Worm (Caenorhabditis elegans): Measurements from ENCODE around the gene Y41C4A.8.

Y41C4A.8 gene

DNA sequence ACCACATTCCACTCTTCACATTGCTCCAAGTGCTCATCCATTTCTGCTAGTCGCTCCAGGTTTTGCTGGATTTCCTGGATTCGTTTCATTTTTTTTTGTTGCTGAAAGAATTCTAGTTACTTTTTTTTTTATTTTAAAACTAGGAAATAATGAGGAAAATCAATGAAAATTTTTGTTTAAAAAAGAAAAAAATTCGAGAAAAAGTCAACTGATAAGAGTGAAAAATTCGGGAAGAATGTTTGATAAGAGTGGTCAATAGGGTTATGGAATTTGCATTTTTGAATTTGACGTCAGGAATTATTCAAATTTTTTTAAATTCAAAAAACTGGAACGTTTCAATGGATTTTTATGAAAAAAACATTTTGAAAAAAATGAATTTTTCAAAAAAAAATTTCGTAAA is 18.0 kb upstream of the Y41C4A.8 start, which contains the start of gene Y41C4A.12:
Y41C4A.12 (minus strand) TSS at position 101 of the 400 bp plus-strand sequence.
- no peak for TF ChIP-seq dao-5 (tag; optimal IDR thresholded peaks at IDR 0.05)
- no peak for TF ChIP-seq him-1 (tag; optimal IDR thresholded peaks at IDR 0.05)
- no peak for TF ChIP-seq W03F9.2 (tag; optimal IDR thresholded peaks at IDR 0.05)

DNA sequence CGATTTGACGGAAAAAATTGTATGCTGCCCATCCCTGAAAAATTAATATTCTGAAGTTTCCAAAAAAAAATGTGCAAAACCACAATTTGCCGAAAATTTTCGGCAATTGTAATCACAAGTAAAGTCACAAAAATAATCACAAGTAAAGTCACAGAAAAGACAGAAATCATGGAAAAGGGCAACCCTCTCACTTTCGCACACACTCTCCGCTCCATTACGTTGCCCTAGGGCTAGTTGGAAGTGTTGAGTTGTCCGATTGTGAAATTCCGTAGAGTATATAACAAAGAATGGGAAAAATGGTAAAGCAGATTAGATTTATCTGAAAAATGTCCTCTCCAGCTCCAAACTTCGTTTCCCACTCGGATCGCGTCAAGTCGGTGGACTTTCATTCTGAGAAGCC is 12.8 kb upstream of the Y41C4A.8 start, which contains the start of gene Y41C4A.32:
Y41C4A.32 (plus strand) TSS at position 302 of the 400 bp plus-strand sequence.
- TF ChIP-seq W03F9.2 (tag; optimal IDR thresholded peaks at IDR 0.05), result no peak
- TF ChIP-seq dao-5 (tag; optimal IDR thresholded peaks at IDR 0.05), result no peak
- no peak for TF ChIP-seq him-1 (tag; optimal IDR thresholded peaks at IDR 0.05)

DNA sequence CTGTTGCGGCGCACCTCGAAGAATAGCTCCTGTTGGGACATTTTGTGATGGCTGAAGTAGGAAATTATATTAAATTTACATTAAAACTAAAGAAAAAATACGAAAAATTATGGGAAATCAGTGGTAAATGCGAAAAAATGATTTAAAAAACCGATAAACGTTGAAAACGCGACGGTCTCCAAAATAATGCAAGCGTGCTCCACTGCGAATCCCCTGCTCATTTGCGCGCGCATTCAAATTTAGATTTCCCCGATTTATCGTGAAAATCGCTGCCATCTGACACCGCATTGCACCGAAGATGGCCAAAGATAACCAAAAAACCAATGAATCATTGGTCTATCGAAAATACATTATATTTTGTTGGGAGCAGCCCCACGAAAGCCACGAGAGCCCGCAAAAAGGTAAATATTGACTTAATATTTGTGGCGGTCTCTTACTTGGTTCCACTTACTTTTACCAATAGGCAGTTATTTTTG is 10.8 kb upstream of the Y41C4A.8 start, which contains the start of the genes elb-1 and Y41C4A.11:
elb-1 (minus strand) TSS at position 51 of the 476 bp plus-strand sequence.
Y41C4A.11 (plus strand) TSS at position 461 of the 476 bp plus-strand sequence.
- TF ChIP-seq dao-5 (tag; optimal IDR thresholded peaks at IDR 0.05), result no peak
- TF ChIP-seq W03F9.2 (tag; optimal IDR thresholded peaks at IDR 0.05), result no peak
- no peak for TF ChIP-seq him-1 (tag; optimal IDR thresholded peaks at IDR 0.05)

DNA sequence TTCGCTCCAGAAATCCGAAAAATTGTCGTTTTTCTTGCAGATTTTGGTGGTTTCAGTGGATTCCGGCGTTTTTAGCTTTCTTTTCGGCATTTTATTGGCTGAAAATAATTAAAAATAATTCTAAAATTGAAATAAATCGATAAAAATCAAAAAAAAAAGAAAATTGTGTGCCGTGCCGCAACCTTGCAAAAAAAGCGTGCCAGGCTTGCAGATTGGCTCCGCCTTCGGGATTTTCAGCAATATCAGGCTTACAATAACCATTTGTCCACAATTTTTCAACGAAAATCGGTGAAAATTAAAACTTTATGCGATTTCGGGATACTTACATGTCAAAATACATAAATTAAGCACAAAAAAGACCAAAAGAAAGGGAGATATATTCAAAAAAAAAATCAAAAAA is 9.9 kb upstream of the Y41C4A.8 start, which contains the start of gene Y41C4A.9:
Y41C4A.9 (minus strand) TSS at position 98 of the 400 bp plus-strand sequence.
- TF ChIP-seq W03F9.2 (tag; optimal IDR thresholded peaks at IDR 0.05), result no peak
- TF ChIP-seq dao-5 (tag; optimal IDR thresholded peaks at IDR 0.05), result no peak
- TF ChIP-seq him-1 (tag; optimal IDR thresholded peaks at IDR 0.05), result no peak

DNA sequence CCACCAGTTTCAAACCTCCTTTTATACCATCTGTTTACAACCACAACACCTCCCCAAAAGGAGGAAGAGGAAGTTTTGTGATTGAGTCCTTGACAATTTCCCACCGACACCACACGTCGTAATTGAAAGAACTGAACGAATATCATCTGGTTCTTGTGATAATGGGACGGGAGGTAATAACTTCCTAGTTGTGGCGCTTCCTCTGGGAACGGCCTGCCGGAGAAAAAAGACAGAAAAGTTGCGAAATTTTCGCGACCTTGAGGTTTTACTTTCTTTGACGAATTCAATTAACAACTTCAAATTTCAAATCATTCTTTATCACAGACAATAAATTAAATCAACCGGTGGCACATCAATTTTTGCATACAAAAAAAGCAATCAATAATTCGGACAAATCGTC is 2.0 kb downstream of the Y41C4A.8 start, which contains the start of gene col-96:
col-96 (minus strand) TSS at position 101 of the 400 bp plus-strand sequence.
- TF ChIP-seq him-1 (tag; optimal IDR thresholded peaks at IDR 0.05) (no peak), dao-5 (tag; optimal IDR thresholded peaks at IDR 0.05) (no peak), W03F9.2 (tag; optimal IDR thresholded peaks at IDR 0.05) (no peak)

DNA sequence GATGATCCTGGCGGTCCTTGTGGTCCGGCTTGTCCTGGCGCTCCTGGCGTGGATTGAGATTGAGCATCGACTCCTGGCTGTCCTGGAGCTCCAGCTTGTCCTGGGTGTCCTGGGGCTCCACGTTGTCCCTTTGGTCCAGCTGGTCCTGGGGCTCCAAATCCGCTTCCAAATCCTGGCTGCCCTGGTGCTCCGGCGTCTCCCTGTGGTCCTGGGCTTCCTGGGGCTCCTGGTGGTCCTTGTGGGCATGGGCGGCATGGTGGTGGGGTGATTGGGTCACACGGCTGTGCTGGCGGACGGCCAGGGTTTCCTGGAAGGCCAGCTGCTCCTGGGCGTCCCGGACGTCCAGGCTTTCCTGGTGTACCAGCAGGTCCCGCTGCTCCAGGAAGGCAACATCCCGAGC is 2.7 kb downstream of the Y41C4A.8 start:
- TF ChIP-seq him-1 (tag; optimal IDR thresholded peaks at IDR 0.05) (no peak), W03F9.2 (tag; optimal IDR thresholded peaks at IDR 0.05) (no peak), dao-5 (tag; optimal IDR thresholded peaks at IDR 0.05) (no peak)

DNA sequence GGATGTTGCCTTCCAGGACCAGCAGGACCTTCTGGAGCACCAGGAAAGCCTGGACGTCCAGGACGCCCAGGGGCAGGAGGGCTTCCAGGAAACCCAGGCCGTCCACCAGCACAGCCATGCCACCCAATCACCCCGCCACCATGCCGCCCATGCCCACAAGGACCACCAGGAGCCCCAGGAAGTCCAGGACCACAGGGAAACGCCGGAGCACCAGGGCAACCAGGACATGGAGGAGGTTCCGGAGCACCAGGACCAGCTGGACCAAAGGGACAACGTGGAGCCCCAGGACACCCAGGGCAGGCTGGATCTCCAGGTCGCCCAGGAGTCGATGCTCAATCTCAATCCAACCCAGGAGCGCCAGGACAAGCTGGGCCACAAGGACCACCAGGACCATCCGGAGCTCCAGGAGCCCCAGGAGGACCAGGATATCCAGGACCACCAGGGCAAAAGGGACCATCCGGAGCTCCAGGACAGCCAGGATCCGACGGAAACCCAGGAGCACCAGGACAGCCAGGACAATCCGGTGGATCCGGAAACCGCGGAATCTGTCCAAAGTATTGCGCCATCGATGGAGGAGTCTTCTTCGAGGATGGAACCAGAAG is 4.1 kb downstream of the Y41C4A.8 start:
- TF ChIP-seq him-1 (tag; optimal IDR thresholded peaks at IDR 0.05) (no peak), W03F9.2 (tag; optimal IDR thresholded peaks at IDR 0.05) (no peak), dao-5 (tag; optimal IDR thresholded peaks at IDR 0.05) (no peak)

DNA sequence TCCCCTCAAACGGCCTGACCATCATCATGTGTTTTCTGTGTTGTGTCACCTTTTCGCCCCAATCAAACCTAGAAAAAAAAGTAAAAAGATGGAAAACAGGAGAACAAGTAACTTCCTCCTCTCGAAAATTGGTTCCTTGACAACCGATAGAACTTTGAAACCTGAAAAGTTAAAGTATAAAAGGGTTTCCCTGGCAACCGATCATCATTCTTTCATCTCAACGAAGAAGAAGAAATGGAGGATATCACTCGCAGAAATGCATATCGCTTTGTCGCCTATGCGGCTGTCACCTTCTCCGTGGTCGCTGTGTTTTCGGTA is 4.9 kb downstream of the Y41C4A.8 start, which contains the start of gene col-95:
col-95 (plus strand) TSS at position 219 of the 318 bp plus-strand sequence.
- TF ChIP-seq him-1 (tag; optimal IDR thresholded peaks at IDR 0.05) (no peak), W03F9.2 (tag; optimal IDR thresholded peaks at IDR 0.05) (no peak), dao-5 (tag; optimal IDR thresholded peaks at IDR 0.05) (no peak)

DNA sequence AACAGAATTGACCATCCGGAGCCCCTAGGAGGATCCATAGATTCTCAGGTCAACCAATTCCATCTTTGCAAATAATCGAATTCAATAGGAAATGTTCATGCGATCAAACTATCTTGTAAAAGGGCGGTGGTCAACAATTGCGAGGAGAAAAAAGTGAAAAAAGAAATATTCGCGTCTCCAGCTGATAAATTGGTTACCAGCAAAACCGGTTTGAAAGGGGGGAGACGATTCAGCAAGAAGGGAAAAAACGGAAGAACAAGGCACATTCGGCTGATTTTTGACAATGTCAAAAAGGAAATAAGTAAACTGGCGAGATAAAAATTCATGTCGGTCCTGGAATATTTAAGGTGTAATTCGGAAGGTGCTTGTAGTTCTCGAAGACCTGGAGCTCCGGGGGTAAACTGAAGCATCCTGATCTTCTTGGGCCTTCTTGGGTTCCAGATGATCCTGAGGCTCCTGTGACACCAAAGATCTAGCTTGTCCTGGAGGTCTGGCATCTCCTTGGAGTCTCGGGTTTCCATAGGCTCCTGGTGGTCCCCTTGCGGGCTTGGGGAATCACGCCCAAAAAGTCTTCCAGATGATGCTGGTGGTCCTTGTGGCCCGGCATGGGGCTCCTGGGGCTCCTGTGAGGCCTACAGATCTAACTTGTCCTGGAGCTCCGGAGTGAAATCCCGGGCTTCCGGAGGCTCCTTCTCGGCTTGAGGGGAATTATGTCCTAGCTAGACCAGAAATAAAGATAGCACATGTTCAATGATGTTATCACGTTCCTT is 5.4 kb downstream of the Y41C4A.8 start:
- TF ChIP-seq dao-5 (tag; optimal IDR thresholded peaks at IDR 0.05) (no peak), him-1 (tag; optimal IDR thresholded peaks at IDR 0.05) (no peak), W03F9.2 (tag; optimal IDR thresholded peaks at IDR 0.05) (no peak)

DNA sequence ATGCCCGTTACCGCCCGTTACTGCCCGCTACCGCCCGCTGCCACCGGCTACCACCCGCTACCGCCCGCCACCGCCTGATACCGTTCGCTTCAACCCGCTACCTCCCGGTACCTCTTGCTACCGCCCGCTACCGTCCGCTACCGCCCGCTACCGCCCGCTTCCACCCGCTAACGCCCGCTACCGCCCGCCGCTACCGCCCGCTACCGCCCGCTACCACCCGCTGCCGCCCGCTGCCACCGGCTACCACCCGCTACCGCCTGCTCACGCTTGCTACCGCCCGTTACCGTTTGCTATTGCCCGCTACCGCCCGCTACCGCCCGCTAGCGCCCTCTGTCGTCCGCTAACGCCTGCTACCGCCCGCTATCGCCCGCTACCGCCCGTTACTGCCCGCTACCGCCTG is 6.8 kb downstream of the Y41C4A.8 start:
- TF ChIP-seq W03F9.2 (tag; optimal IDR thresholded peaks at IDR 0.05) (no peak), him-1 (tag; optimal IDR thresholded peaks at IDR 0.05) (no peak), dao-5 (tag; optimal IDR thresholded peaks at IDR 0.05) (no peak)

DNA sequence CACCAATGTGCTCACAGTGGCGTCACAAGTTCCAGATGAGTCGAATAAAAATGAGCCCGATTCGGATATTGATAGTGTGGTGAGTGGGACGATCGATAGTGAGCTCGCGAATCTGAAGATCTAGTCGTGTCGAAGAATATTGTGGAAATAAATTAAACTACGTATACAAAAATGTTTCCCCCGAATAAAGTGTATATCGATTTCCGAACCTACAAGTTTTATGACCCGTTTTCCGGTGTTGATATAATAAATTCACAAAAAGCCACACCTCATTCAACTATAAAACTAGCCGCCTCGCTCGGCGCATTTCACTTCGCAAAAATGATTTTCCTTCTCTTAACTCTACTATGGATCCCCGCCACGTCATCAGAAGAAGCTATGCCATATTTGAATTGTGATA is 8.7 kb downstream of the Y41C4A.8 start, which contains the start of gene pqn-84:
pqn-84 (plus strand) TSS at position 301 of the 400 bp plus-strand sequence.
- no peak for TF ChIP-seq W03F9.2 (tag; optimal IDR thresholded peaks at IDR 0.05)
- TF ChIP-seq him-1 (tag; optimal IDR thresholded peaks at IDR 0.05), result no peak
- TF ChIP-seq dao-5 (tag; optimal IDR thresholded peaks at IDR 0.05), result no peak

DNA sequence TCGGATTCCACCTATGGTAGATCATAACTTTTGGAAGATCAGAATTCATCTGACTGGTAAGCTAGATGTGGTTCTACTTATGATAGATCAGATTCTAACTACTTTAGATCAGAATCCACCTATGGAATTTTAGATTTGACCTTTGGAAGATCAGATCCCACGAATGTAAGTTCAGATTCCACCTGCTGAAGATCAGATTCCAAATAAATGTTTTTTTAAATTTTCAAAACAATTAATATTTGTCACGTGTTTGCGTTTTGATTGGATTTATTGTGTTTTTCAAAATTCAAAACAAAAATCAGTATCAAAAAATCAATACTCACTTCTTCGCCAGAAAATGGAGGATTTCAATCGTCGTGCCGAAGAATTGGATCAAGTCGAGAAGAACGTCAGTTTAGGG is 10.1 kb downstream of the Y41C4A.8 start, which contains the start of gene Y41C4A.7:
Y41C4A.7 (plus strand) TSS at position 301 of the 400 bp plus-strand sequence.
- TF ChIP-seq him-1 (tag; optimal IDR thresholded peaks at IDR 0.05) (no peak), W03F9.2 (tag; optimal IDR thresholded peaks at IDR 0.05) (no peak), dao-5 (tag; optimal IDR thresholded peaks at IDR 0.05) (no peak)

DNA sequence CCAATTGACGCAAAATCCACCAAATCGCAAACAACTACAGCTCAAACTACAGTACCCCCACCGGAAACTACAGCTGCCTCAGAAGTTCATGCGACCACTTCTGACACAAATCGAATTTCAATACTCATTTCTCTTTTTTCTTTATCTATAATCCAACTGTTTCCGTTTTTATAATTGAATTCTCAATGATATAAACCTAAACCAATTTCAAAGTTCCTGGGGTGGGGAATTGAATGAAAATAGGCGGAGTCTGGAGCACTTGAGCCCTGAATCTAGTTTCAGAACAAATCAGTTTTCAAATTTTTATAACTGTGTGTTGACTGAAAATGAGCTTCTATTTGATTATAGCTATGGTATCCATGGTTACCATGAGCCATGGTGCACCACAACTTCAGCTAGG is 12.3 kb downstream of the Y41C4A.8 start, which contains the start of gene Y41C4A.6:
Y41C4A.6 (plus strand) TSS at position 301 of the 400 bp plus-strand sequence.
- no peak for TF ChIP-seq him-1 (tag; optimal IDR thresholded peaks at IDR 0.05)
- no peak for TF ChIP-seq W03F9.2 (tag; optimal IDR thresholded peaks at IDR 0.05)
- no peak for TF ChIP-seq dao-5 (tag; optimal IDR thresholded peaks at IDR 0.05)

DNA sequence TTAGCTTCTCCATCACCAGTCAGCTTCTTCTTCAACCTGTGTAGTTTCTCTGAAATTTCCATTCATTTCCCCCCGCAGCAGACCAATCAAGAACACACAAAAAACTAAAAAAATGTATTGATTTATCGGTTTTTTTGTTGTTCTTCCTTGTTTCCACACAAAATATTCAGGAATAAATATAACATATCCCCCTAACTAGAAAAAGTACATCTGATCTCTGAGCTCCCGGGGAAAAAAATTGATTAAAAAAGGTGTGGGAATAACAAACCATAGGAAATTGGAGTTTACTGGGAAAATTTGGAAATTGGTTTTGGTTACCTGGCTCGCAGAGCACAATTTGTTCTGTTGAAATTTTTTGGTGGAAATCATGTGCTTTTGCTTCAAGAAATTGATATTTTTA is 13.6 kb downstream of the Y41C4A.8 start, which contains the start of gene Y41C4A.22:
Y41C4A.22 (plus strand) TSS at position 301 of the 400 bp plus-strand sequence.
- TF ChIP-seq dao-5 (tag; optimal IDR thresholded peaks at IDR 0.05) (no peak), him-1 (tag; optimal IDR thresholded peaks at IDR 0.05) (no peak), W03F9.2 (tag; optimal IDR thresholded peaks at IDR 0.05) (no peak)

All from whole organism, L4/young adult.